Fruit fly (Drosophila melanogaster) whole organism, embryonic: ENCODE results near the gene CG33298.

Source experiments
- Ada2b ChIP-seq: fragments of 200-800 bp; sonication (Bioruptor generic); IDR thresholded peaks from 2 replicates; pipeline ENCODE4 v1.3.6; 2022; ENCODE audit warnings: missing biosample characterization, missing genetic modification characterization
- Bgb ChIP-seq: fragments of 200-800 bp; sonication (Bioruptor generic); IDR thresholded peaks from 2 replicates; pipeline ENCODE4 v1.3.6; 2022; ENCODE audit warnings: missing biosample characterization, missing genetic modification characterization; ENCODE audit not compliant: partially characterized antibody
- CG10267 ChIP-seq: fragments of 200-800 bp; sonication (Bioruptor generic); optimal IDR thresholded peaks from 2 replicates; lab custom pipeline; 2018; ENCODE audit warnings: missing biosample characterization, mild to moderate bottlenecking, missing genetic modification characterization, moderate library complexity
- CG10274 ChIP-seq: fragments of 200-800 bp; sonication (Bioruptor generic); optimal IDR thresholded peaks from 3 replicates; lab custom pipeline; 2017; ENCODE audit warnings: missing biosample characterization, mild to moderate bottlenecking, missing genetic modification characterization
- CG12744 ChIP-seq: fragments of 200-800 bp; sonication (Bioruptor generic); optimal IDR thresholded peaks from 2 replicates; lab custom pipeline; 2016; ENCODE audit warnings: missing biosample characterization, missing genetic modification characterization
- CG14965 ChIP-seq: fragments of 200-800 bp; sonication (Bioruptor generic); optimal IDR thresholded peaks from 2 replicates; lab custom pipeline; 2016; ENCODE audit warnings: missing biosample characterization, missing genetic modification characterization, borderline replicate concordance
- CG1529 ChIP-seq: fragments of 200-800 bp; sonication (Bioruptor generic); optimal IDR thresholded peaks from 3 replicates; lab custom pipeline; 2018; ENCODE audit warnings: missing biosample characterization, missing genetic modification characterization
- CG15601 ChIP-seq: fragments of 200-800 bp; sonication (Bioruptor generic); optimal IDR thresholded peaks from 3 replicates; lab custom pipeline; 2019; ENCODE audit warnings: missing biosample characterization, mild to moderate bottlenecking, missing genetic modification characterization, moderate library complexity
- CG30020 ChIP-seq: fragments of 200-800 bp; optimal IDR thresholded peaks from 2 replicates; lab custom pipeline; 2019; ENCODE audit warnings: missing biosample characterization, mild to moderate bottlenecking, missing genetic modification characterization, moderate library complexity
- CG31224 ChIP-seq: fragments of 200-800 bp; sonication (Bioruptor generic); IDR thresholded peaks from 2 replicates; pipeline ENCODE4 v1.3.6; 2022; ENCODE audit warnings: missing biosample characterization, missing genetic modification characterization
- CG34422 ChIP-seq: fragments of 200-800 bp; sonication (Bioruptor generic); IDR thresholded peaks from 3 replicates; pipeline ENCODE4 v1.3.6; 2022; ENCODE audit warnings: missing biosample characterization, missing genetic modification characterization
- CG3995 ChIP-seq: fragments of 200-800 bp; sonication (Bioruptor generic); optimal IDR thresholded peaks from 3 replicates; lab custom pipeline; 2016; ENCODE audit warnings: missing biosample characterization, missing genetic modification characterization
- CG4820 ChIP-seq: fragments of 200-800 bp; sonication (Bioruptor generic); optimal IDR thresholded peaks from 3 replicates; lab custom pipeline; 2016; ENCODE audit warnings: missing biosample characterization, missing genetic modification characterization
- CG5180 ChIP-seq: fragments of 200-800 bp; sonication (Bioruptor generic); optimal IDR thresholded peaks from 3 replicates; lab custom pipeline; 2017; ENCODE audit warnings: missing biosample characterization, missing genetic modification characterization, mild to moderate bottlenecking, moderate library complexity, missing genetic modification reagents
- CG6689 ChIP-seq: fragments of 200-800 bp; sonication (Bioruptor generic); IDR thresholded peaks from 2 replicates; pipeline ENCODE4 v1.3.6; 2022; ENCODE audit warnings: missing biosample characterization, missing genetic modification characterization
- CG7839 ChIP-seq: fragments of 200-800 bp; sonication (Bioruptor generic); optimal IDR thresholded peaks from 3 replicates; lab custom pipeline; 2018; ENCODE audit warnings: missing biosample characterization, mild to moderate bottlenecking, missing genetic modification characterization, moderate library complexity
- CG8281 ChIP-seq: fragments of 200-800 bp; sonication (Bioruptor generic); optimal IDR thresholded peaks from 2 replicates; lab custom pipeline; 2018; ENCODE audit warnings: missing biosample characterization, mild to moderate bottlenecking, missing genetic modification characterization, moderate library complexity
- CG9727 ChIP-seq: fragments of 200-800 bp; sonication (Bioruptor generic); optimal IDR thresholded peaks from 3 replicates; lab custom pipeline; 2017; ENCODE audit warnings: missing biosample characterization, mild to moderate bottlenecking, missing genetic modification characterization
- D19A ChIP-seq: fragments of 200-800 bp; optimal IDR thresholded peaks from 3 replicates; lab custom pipeline; 2019; ENCODE audit warnings: missing biosample characterization, mild to moderate bottlenecking, missing genetic modification characterization, moderate library complexity
- D19B ChIP-seq: fragments of 200-800 bp; sonication (Bioruptor generic); optimal IDR thresholded peaks from 2 replicates; lab custom pipeline; 2017; ENCODE audit warnings: missing biosample characterization, mild to moderate bottlenecking, missing genetic modification characterization
- Dip3 ChIP-seq: fragments of 200-800 bp; sonication (Bioruptor generic); optimal IDR thresholded peaks from 3 replicates; lab custom pipeline; 2016; ENCODE audit warnings: missing biosample characterization, missing genetic modification characterization
- Dp ChIP-seq: fragments of 200-800 bp; sonication (Bioruptor generic); optimal IDR thresholded peaks from 2 replicates; lab custom pipeline; 2018; ENCODE audit warnings: missing biosample characterization, mild to moderate bottlenecking, missing genetic modification characterization, moderate library complexity
- Gsc ChIP-seq: fragments of 200-800 bp; sonication (Bioruptor generic); IDR thresholded peaks from 2 replicates; pipeline ENCODE4 v1.3.6; 2022; ENCODE audit warnings: missing biosample characterization, missing genetic modification characterization
- Gug ChIP-seq: fragments of 200-800 bp; sonication (Bioruptor generic); IDR thresholded peaks from 4 replicates; pipeline ENCODE4 v1.3.6; 2022; ENCODE audit warnings: missing biosample characterization, missing genetic modification characterization
- MESR4 ChIP-seq: fragments of 200-800 bp; sonication (Bioruptor generic); optimal IDR thresholded peaks from 2 replicates; lab custom pipeline; 2018; ENCODE audit warnings: missing biosample characterization, mild to moderate bottlenecking, missing genetic modification characterization, moderate library complexity
- NC2β ChIP-seq: fragments of 200-800 bp; sonication (Bioruptor generic); optimal IDR thresholded peaks from 2 replicates; lab custom pipeline; 2016; ENCODE audit warnings: missing biosample characterization, missing genetic modification characterization
- NFAT ChIP-seq: fragments of 200-800 bp; sonication (Bioruptor generic); IDR thresholded peaks from 2 replicates; pipeline ENCODE4 v1.3.6; 2022; ENCODE audit warnings: missing biosample characterization, missing genetic modification characterization
- Rx ChIP-seq: fragments of 200-800 bp; sonication (Bioruptor generic); IDR thresholded peaks from 2 replicates; pipeline ENCODE4 v1.3.6; 2022; ENCODE audit warnings: missing biosample characterization, missing genetic modification characterization
- TFAM ChIP-seq: fragments of 200-800 bp; sonication (Bioruptor generic); optimal IDR thresholded peaks from 2 replicates; lab custom pipeline; 2017; ENCODE audit warnings: missing biosample characterization, missing genetic modification characterization, inconsistent platforms
- Usf ChIP-seq: fragments of 200-800 bp; sonication (Bioruptor generic); optimal IDR thresholded peaks from 2 replicates; lab custom pipeline; 2017; ENCODE audit warnings: missing genotype, missing biosample characterization, missing genetic modification characterization
- Vsx1 ChIP-seq: fragments of 200-800 bp; sonication (Bioruptor generic); optimal IDR thresholded peaks from 2 replicates; lab custom pipeline; 2017; ENCODE audit warnings: missing biosample characterization, mild to moderate bottlenecking, missing genetic modification characterization, missing genetic modification reagents
- al ChIP-seq: fragments of 200-800 bp; sonication (Bioruptor generic); IDR thresholded peaks from 2 replicates; pipeline ENCODE4 v1.3.6; 2022; ENCODE audit warnings: missing biosample characterization, missing genetic modification characterization
- amos ChIP-seq: fragments of 200-800 bp; sonication (Bioruptor generic); IDR thresholded peaks from 2 replicates; pipeline ENCODE4 v1.3.6; 2022; ENCODE audit warnings: missing biosample characterization, missing genetic modification characterization; ENCODE audit not compliant: partially characterized antibody
- bbx ChIP-seq: fragments of 200-800 bp; sonication (Bioruptor generic); IDR thresholded peaks from 2 replicates; pipeline ENCODE4 v1.3.6; 2022; ENCODE audit warnings: missing biosample characterization, missing genetic modification characterization; ENCODE audit not compliant: partially characterized antibody
- ham ChIP-seq: fragments of 200-800 bp; sonication (Bioruptor generic); IDR thresholded peaks from 2 replicates; pipeline ENCODE4 v1.3.6; 2022; ENCODE audit warnings: missing biosample characterization, missing genetic modification characterization
- oc ChIP-seq: fragments of 200-800 bp; sonication (Bioruptor generic); optimal IDR thresholded peaks from 2 replicates; lab custom pipeline; 2018; ENCODE audit warnings: missing biosample characterization, mild to moderate bottlenecking, missing genetic modification characterization, moderate library complexity
- pan ChIP-seq, 4 experiments: fragments of >200 bp in 3 of 4; fragments of 200-800 bp in 1 of 4; sonication (Bioruptor generic) in 1 of 4; optimal IDR thresholded peaks in 3 of 4; IDR thresholded peaks in 1 of 4; 2 replicates each; pipeline versions ENCODE4 v1.3.6 to Lab custom; 2017 to 2022; ENCODE audit warnings: missing biosample characterization in 2 of 4, missing genetic modification characterization in 2 of 4, mixed read lengths in 1 of 4
- pb ChIP-seq: fragments of 200-800 bp; sonication (Bioruptor generic); optimal IDR thresholded peaks from 3 replicates; lab custom pipeline; 2016; ENCODE audit warnings: missing biosample characterization, missing genetic modification characterization
- ranshi ChIP-seq: fragments of 200-800 bp; sonication (Bioruptor generic); IDR thresholded peaks from 2 replicates; pipeline ENCODE4 v1.3.6; 2022; ENCODE audit warnings: missing biosample characterization, missing genetic modification characterization
- seq ChIP-seq: fragments of 200-800 bp; sonication (Bioruptor generic); IDR thresholded peaks from 2 replicates; pipeline ENCODE4 v1.3.6; 2022; ENCODE audit warnings: missing biosample characterization, missing genetic modification characterization
- slbo ChIP-seq: fragments of 200-800 bp; sonication (Bioruptor generic); IDR thresholded peaks from 2 replicates; pipeline ENCODE4 v1.3.6; 2022; ENCODE audit warnings: missing biosample characterization, missing genetic modification characterization
- slou ChIP-seq: fragments of 200-800 bp; sonication (Bioruptor generic); optimal IDR thresholded peaks from 3 replicates; lab custom pipeline; 2016; ENCODE audit warnings: missing biosample characterization, missing genetic modification characterization
- trem ChIP-seq: fragments of 200-800 bp; optimal IDR thresholded peaks from 3 replicates; lab custom pipeline; 2019; ENCODE audit warnings: missing biosample characterization, mild to moderate bottlenecking, missing genetic modification characterization, moderate library complexity
- ttk ChIP-seq: fragments of 200-800 bp; sonication (Bioruptor generic); IDR thresholded peaks from 2 replicates; pipeline ENCODE4 v2.1.2; 2022; ENCODE audit warnings: missing biosample characterization, missing genetic modification characterization
- tup ChIP-seq: fragments of 200-800 bp; sonication (Bioruptor generic); optimal IDR thresholded peaks from 2 replicates; lab custom pipeline; 2016; ENCODE audit warnings: missing biosample characterization, mild to moderate bottlenecking, missing genetic modification characterization, moderate library complexity
- wek ChIP-seq: fragments of 200-800 bp; sonication (Bioruptor generic); optimal IDR thresholded peaks from 3 replicates; lab custom pipeline; 2018; ENCODE audit warnings: missing biosample characterization, mild to moderate bottlenecking, missing genetic modification characterization, moderate library complexity
- zfh1 ChIP-seq: fragments of 200-800 bp; sonication (Bioruptor generic); IDR thresholded peaks from 3 replicates; pipeline ENCODE4 v1.3.6; 2022; ENCODE audit warnings: missing biosample characterization, missing genetic modification characterization
- zfh2 ChIP-seq: fragments of 200-800 bp; sonication (Bioruptor generic); optimal IDR thresholded peaks from 2 replicates; lab custom pipeline; 2016; ENCODE audit warnings: missing biosample characterization, missing genetic modification characterization

CG33298 gene

dm6 chr2L:9569588-9570434 lies 74.5 kb downstream of the CG33298 start (continued):
- TF ChIP-seq D19B (GFP tag; lab: Kevin White, UChicago) (peak; percentile 94), ttk (GFP tag; lab: Robert Waterston, UW) (peak; percentile 72), D19A (tag; lab: Kevin White, UChicago) (peak; percentile 94), Usf (GFP tag; lab: Kevin White, UChicago) (peak; percentile 94), NFAT (GFP tag; lab: Robert Waterston, UW) (peak; percentile 69), CG5180 (GFP tag; lab: Kevin White, UChicago) (peak; percentile 89), al (GFP tag; lab: Robert Waterston, UW) (peak; percentile 91), Rx (GFP tag; lab: Robert Waterston, UW) (peak; percentile 72), amos (GFP tag; lab: Robert Waterston, UW) (peak; percentile 31; the same call in 1 of the 2 replicates), NC2β (GFP tag; lab: Kevin White, UChicago) (peak; percentile 52), CG9727 (GFP tag; lab: Kevin White, UChicago) (peak; percentile 99), CG3995 (GFP tag; lab: Kevin White, UChicago) (peak; percentile 69), TFAM (peak; percentile 84), pan (optimal IDR thresholded peaks at IDR 0.05; lab: Kevin White, UChicago) (no peak), pan (GFP tag; optimal IDR thresholded peaks at IDR 0.05 in 1 of 2, IDR thresholded peaks at IDR 0.05 in 1 of 2) (peak in 1 of 2 experiments; percentile 93), bbx (peak; percentile 41; the same call in 1 of the 2 replicates), zfh2 (GFP tag; lab: Kevin White, UChicago) (peak; percentile 87), wek (peak; percentile 66), ranshi (GFP tag; lab: Robert Waterston, UW) (peak; percentile 86), CG15601 (tag; lab: Kevin White, UChicago) (peak; percentile 89), Bgb (GFP tag; lab: Robert Waterston, UW) (no peak; the same call in 1 of the 2 replicates), CG31224 (peak; percentile 82), CG34422 (GFP tag; lab: Robert Waterston, UW) (peak; percentile 91), pb (GFP tag; lab: Kevin White, UChicago) (peak; percentile 71), seq (GFP tag; lab: Robert Waterston, UW) (peak; percentile 92), CG8281 (peak; percentile 89), oc (peak; percentile 88), CG12744 (peak; percentile 80), Dip3 (peak; percentile 85), Dp (GFP tag; lab: Kevin White, UChicago) (peak; percentile 27), CG14965 (GFP tag; lab: Kevin White, UChicago) (no peak), Gug (GFP tag; lab: Robert Waterston, UW) (peak; percentile 77; the same call in 3 of the 4 replicates), CG6689 (GFP tag; lab: Robert Waterston, UW) (peak; percentile 95), MESR4 (peak; percentile 18), slou (GFP tag; lab: Kevin White, UChicago) (peak; percentile 92), CG30020 (tag; lab: Kevin White, UChicago) (peak; percentile 80), CG1529 (GFP tag; lab: Kevin White, UChicago) (peak; percentile 91), ham (0 out of 2 replicates have a peak, but pooled peaks have one; percentile 7), Ada2b (peak; percentile 87), CG10267 (tag; lab: Kevin White, UChicago) (peak; percentile 92), CG4820 (GFP tag; lab: Kevin White, UChicago) (peak; percentile 94), Gsc (GFP tag; lab: Robert Waterston, UW) (peak; percentile 66), trem (tag; lab: Kevin White, UChicago) (peak; percentile 91), Vsx1 (GFP tag; lab: Kevin White, UChicago) (peak; percentile 93), zfh1 (GFP tag; lab: Robert Waterston, UW) (peak; percentile 89), tup (GFP tag; lab: Kevin White, UChicago) (peak; percentile 82), CG7839 (tag; lab: Kevin White, UChicago) (peak; percentile 98), slbo (GFP tag; lab: Robert Waterston, UW) (peak; percentile 90), CG10274 (GFP tag; lab: Kevin White, UChicago) (peak; percentile 92)
